Worm (Caenorhabditis elegans): ENCODE results near the gene lin-23.

DNA sequence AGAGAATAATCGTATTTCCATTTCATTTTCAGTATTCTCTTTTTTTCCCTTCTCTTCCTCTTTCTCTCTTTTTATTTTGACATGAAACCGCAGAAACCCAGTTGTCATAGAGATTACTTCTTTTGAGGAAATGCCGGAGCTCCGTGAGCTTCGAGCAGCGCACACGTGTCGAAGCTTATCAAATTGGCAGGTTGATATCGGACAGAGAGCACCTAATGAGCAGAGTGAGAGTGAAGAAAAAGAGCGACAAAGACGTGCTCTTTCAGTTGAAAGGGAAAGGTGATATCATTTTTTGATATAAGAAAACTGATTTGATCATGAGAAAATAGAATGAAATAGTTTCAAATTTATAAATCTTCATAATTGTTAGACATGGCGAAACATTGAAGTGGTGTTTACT is 35.7 kb upstream of the lin-23 start, which contains the start of gene C32D5.14:
- no peak for TF ChIP-seq ama-1 (optimal IDR thresholded peaks at IDR 0.05)
- TF ChIP-seq B0310.2 (tag; optimal IDR thresholded peaks at IDR 0.05), result no peak
- TF ChIP-seq tbx-37 (GFP tag; conservative IDR thresholded peaks at IDR 0.05), result no peak
- TF ChIP-seq hmbx-1 (tag; optimal IDR thresholded peaks at IDR 0.05), result no peak
- no peak for TF ChIP-seq sea-1 (GFP tag; conservative IDR thresholded peaks at IDR 0.05)
- no peak for TF ChIP-seq aly-1 (tag; optimal IDR thresholded peaks at IDR 0.05)
- TF ChIP-seq scrt-1 (GFP tag; IDR thresholded peaks at IDR 0.05), result no peak
- TF ChIP-seq tbx-11 (GFP tag; IDR thresholded peaks at IDR 0.05), result no peak
- no peak for TF ChIP-seq pes-1 (GFP tag; IDR thresholded peaks at IDR 0.05)
- no peak for TF ChIP-seq ceh-36 (tag; optimal IDR thresholded peaks at IDR 0.05)
- no peak for TF ChIP-seq flt-1 (GFP tag; IDR thresholded peaks at IDR 0.05)

Data from whole organism, early embryonic.